Worm (Caenorhabditis elegans): ENCODE results near the gene sre-37.
A peak's percentile ranks its signal among the peaks of the same experiment; 100 is the strongest.

Gene sre-37

ce11 chrII:12485060-12485459 is 19.4 kb downstream of the sre-37 start, which contains the start of gene F15A4.10:
Gene F15A4.10, minus strand, starts transcription at chrII:12485160.
- TF ChIP-seq attf-5 (GFP tag; optimal IDR thresholded peaks at IDR 0.05) (no peak), nhr-80 (tag; optimal IDR thresholded peaks at IDR 0.05) (no peak), cebp-2 (GFP tag; IDR thresholded peaks at IDR 0.05) (no peak), ceh-100 (GFP tag; IDR thresholded peaks at IDR 0.05) (no peak), Y56A3A.18 (GFP tag; IDR thresholded peaks at IDR 0.05) (no peak), bed-1 (GFP tag; IDR thresholded peaks at IDR 0.05) (no peak), hrde-1 (tag; optimal IDR thresholded peaks at IDR 0.05; ENCODE audit: borderline replicate concordance) (no peak), die-1 (tag; optimal IDR thresholded peaks at IDR 0.05) (no peak), ceh-27 (GFP tag; optimal IDR thresholded peaks at IDR 0.05) (no peak), D2030.7 (GFP tag; IDR thresholded peaks at IDR 0.05) (no peak), unc-62 (GFP tag; optimal IDR thresholded peaks at IDR 0.05) (no peak), fkh-3 (tag; optimal IDR thresholded peaks at IDR 0.05) (no peak), lir-1 (GFP tag; conservative IDR thresholded peaks at IDR 0.05) (no peak), unc-130 (GFP tag; optimal IDR thresholded peaks at IDR 0.05) (no peak), egl-18 (GFP tag; IDR thresholded peaks at IDR 0.05) (no peak), sea-2 (GFP tag; IDR thresholded peaks at IDR 0.05) (no peak)

ce11 chrII:12488810-12489209 is 23.2 kb downstream of the sre-37 start:
- TF ChIP-seq aptf-2 (GFP tag; conservative IDR thresholded peaks at IDR 0.05) (no peak), tbx-9 (tag; optimal IDR thresholded peaks at IDR 0.05; ENCODE audit: borderline replicate concordance) (no peak), B0035.1 (tag; optimal IDR thresholded peaks at IDR 0.05) (no peak), mcd-1 (GFP tag; IDR thresholded peaks at IDR 0.05) (no peak), athp-1 (tag; optimal IDR thresholded peaks at IDR 0.05) (no peak), tlf-1 (GFP tag; optimal IDR thresholded peaks at IDR 0.05) (no peak), atf-7 (tag; optimal IDR thresholded peaks at IDR 0.05) (no peak)

ce11 chrII:12489903-12490302 is 24.2 kb downstream of the sre-37 start, which contains the start of gene T21B4.15:
Gene T21B4.15, plus strand, starts transcription at chrII:12490203.
- TF ChIP-seq Y53F4B.3 (GFP tag; IDR thresholded peaks at IDR 0.05): no peak
- no peak for TF ChIP-seq snpc-1.3 (tag; optimal IDR thresholded peaks at IDR 0.05; ENCODE audit: insufficient read depth)
- TF ChIP-seq ZK185.1 (tag; optimal IDR thresholded peaks at IDR 0.05; ENCODE audit: poor library complexity, severe bottlenecking): no peak
- TF ChIP-seq Y67H2A.10 (GFP tag; conservative IDR thresholded peaks at IDR 0.05): no peak
- TF ChIP-seq hmg-1.2 (GFP tag; IDR thresholded peaks at IDR 0.05): no peak
- TF ChIP-seq F57A8.1 (GFP tag; optimal IDR thresholded peaks at IDR 0.05): no peak
- no peak for TF ChIP-seq madf-6 (GFP tag; IDR thresholded peaks at IDR 0.05)
- no peak for TF ChIP-seq cebp-2 (GFP tag; IDR thresholded peaks at IDR 0.05)
- no peak for TF ChIP-seq egrh-3 (GFP tag; IDR thresholded peaks at IDR 0.05)
- TF ChIP-seq attf-5 (GFP tag; optimal IDR thresholded peaks at IDR 0.05): no peak
- TF ChIP-seq B0261.1 (tag; optimal IDR thresholded peaks at IDR 0.05): no peak
- TF ChIP-seq efl-1 (GFP tag; optimal IDR thresholded peaks at IDR 0.05): no peak
- TF ChIP-seq B0336.3 (GFP tag; IDR thresholded peaks at IDR 0.05): no peak
- no peak for TF ChIP-seq unc-130 (GFP tag; optimal IDR thresholded peaks at IDR 0.05)

ce11 chrII:12491936-12492335 is 26.3 kb downstream of the sre-37 start, which contains the start of gene srz-6:
Gene srz-6, plus strand, starts transcription at chrII:12492236.
- TF ChIP-seq hlh-26 (GFP tag; conservative IDR thresholded peaks at IDR 0.05): no peak
- TF ChIP-seq zfh-2 (GFP tag; conservative IDR thresholded peaks at IDR 0.05): 0 out of 2 replicates have a peak, but pooled peaks have one; percentile 29

All from whole organism, young adult.